Worm (Caenorhabditis elegans) whole organism, L3 larva: Measurements from ENCODE around the gene clec-183.

Source experiments
- R02D3.7 ChIP-seq: fragments of 150-350 bp; optimal IDR thresholded peaks from 2 replicates; lab custom pipeline; 2014; ENCODE audit warnings: missing biosample characterization, missing genetic modification characterization
- aly-2 ChIP-seq: fragments of 150-350 bp; optimal IDR thresholded peaks from 2 replicates; lab custom pipeline; 2014; ENCODE audit warnings: missing biosample characterization, missing genetic modification characterization
- ceh-16 ChIP-seq: sonication (generic microtip); optimal IDR thresholded peaks from 2 replicates; lab custom pipeline; 2017; ENCODE audit warnings: missing biosample characterization, missing genetic modification characterization
- ceh-28 ChIP-seq: fragments of 150-350 bp; optimal IDR thresholded peaks from 2 replicates; lab custom pipeline; 2014; ENCODE audit warnings: missing biosample characterization, missing genetic modification reagents, missing genetic modification characterization
- ceh-82 ChIP-seq: fragments of 150-350 bp; optimal IDR thresholded peaks from 2 replicates; lab custom pipeline; 2014; ENCODE audit warnings: missing biosample characterization, missing genetic modification characterization
- ceh-9 ChIP-seq: sonication (generic microtip); optimal IDR thresholded peaks from 2 replicates; lab custom pipeline; 2018; ENCODE audit warnings: missing biosample characterization, missing genetic modification characterization
- egl-27 ChIP-seq: sonication (generic microtip); optimal IDR thresholded peaks from 4 replicates; lab custom pipeline; 2017; ENCODE audit warnings: missing biosample characterization, missing genetic modification reagents, missing genetic modification characterization
- elt-1 ChIP-seq: fragments of 150-350 bp; optimal IDR thresholded peaks from 2 replicates; lab custom pipeline; 2014; ENCODE audit warnings: missing biosample characterization, missing genetic modification characterization
- elt-2 ChIP-seq: sonication (generic microtip); optimal IDR thresholded peaks from 2 replicates; lab custom pipeline; 2016; ENCODE audit warnings: missing genetic modification reagents, mild to moderate bottlenecking, missing genetic modification characterization, missing compliant biosample characterization
- elt-3 ChIP-seq, 3 experiments: fragments of 150-350 bp in 1 of 3; sonication (generic microtip) in 2 of 3; optimal IDR thresholded peaks; 2 replicates in 2 of 3; 4 replicates in 1 of 3; lab custom pipeline; 2014 to 2017; ENCODE audit warnings: missing biosample characterization in 3 of 3, missing genetic modification characterization in 3 of 3
- eor-1 ChIP-seq, 2 experiments: fragments of 150-350 bp; optimal IDR thresholded peaks; 2 replicates each; lab custom pipeline; 2014 to 2018; ENCODE audit warnings: missing biosample characterization in 2 of 2, missing genetic modification characterization in 2 of 2
- fkh-10 ChIP-seq: sonication (generic microtip); optimal IDR thresholded peaks from 2 replicates; lab custom pipeline; 2017; ENCODE audit warnings: missing biosample characterization, missing genetic modification reagents, missing genetic modification characterization
- fos-1 ChIP-seq: fragments of 150-350 bp; optimal IDR thresholded peaks from 2 replicates; lab custom pipeline; 2014; ENCODE audit warnings: missing biosample characterization, missing genetic modification characterization
- lin-15B ChIP-seq: fragments of 150-350 bp; optimal IDR thresholded peaks from 2 replicates; lab custom pipeline; 2014; ENCODE audit warnings: missing biosample characterization, missing genetic modification characterization
- lin-39 ChIP-seq: fragments of 150-350 bp; optimal IDR thresholded peaks from 2 replicates; lab custom pipeline; 2018; ENCODE audit warnings: missing biosample characterization, missing genetic modification reagents, missing genetic modification characterization
- lsy-12 ChIP-seq: sonication (generic microtip); optimal IDR thresholded peaks from 2 replicates; lab custom pipeline; 2016; ENCODE audit warnings: mild to moderate bottlenecking, missing genetic modification characterization, missing compliant biosample characterization
- mml-1 ChIP-seq: fragments of 150-350 bp; sonication (generic microtip); optimal IDR thresholded peaks from 3 replicates; lab custom pipeline; 2014; ENCODE audit warnings: missing biosample characterization, missing genetic modification characterization
- nfya-1 ChIP-seq: sonication (generic microtip); optimal IDR thresholded peaks from 2 replicates; lab custom pipeline; 2017; ENCODE audit warnings: missing genetic modification characterization, mild to moderate bottlenecking, missing compliant biosample characterization, antibody characterized with exemption, moderate library complexity; ENCODE audit not compliant: insufficient read depth
- nhr-11 ChIP-seq: fragments of 150-350 bp; optimal IDR thresholded peaks from 2 replicates; lab custom pipeline; 2014; ENCODE audit warnings: missing biosample characterization, missing genetic modification characterization
- nhr-12 ChIP-seq: fragments of 150-350 bp; optimal IDR thresholded peaks from 2 replicates; lab custom pipeline; 2014; ENCODE audit warnings: missing biosample characterization, missing genetic modification characterization
- nhr-23 ChIP-seq: fragments of 150-350 bp; optimal IDR thresholded peaks from 2 replicates; lab custom pipeline; 2014; ENCODE audit warnings: missing biosample characterization, missing genetic modification reagents, missing genetic modification characterization
- nhr-237 ChIP-seq: fragments of 150-350 bp; optimal IDR thresholded peaks from 2 replicates; lab custom pipeline; 2014; ENCODE audit warnings: missing biosample characterization, missing genetic modification characterization
- nhr-43 ChIP-seq: sonication (generic microtip); optimal IDR thresholded peaks from 2 replicates; lab custom pipeline; 2016; ENCODE audit warnings: mild to moderate bottlenecking, missing genetic modification characterization, missing compliant biosample characterization; ENCODE audit not compliant: poor library complexity, severe bottlenecking
- nhr-67 ChIP-seq: fragments of 150-350 bp; optimal IDR thresholded peaks from 2 replicates; lab custom pipeline; 2014; ENCODE audit warnings: missing biosample characterization, missing genetic modification characterization
- nhr-76 ChIP-seq: fragments of 150-350 bp; sonication (generic microtip); optimal IDR thresholded peaks from 5 replicates; lab custom pipeline; 2014; ENCODE audit warnings: missing biosample characterization, missing genetic modification characterization
- pha-4 ChIP-seq: fragments of 150-350 bp; optimal IDR thresholded peaks from 2 replicates; lab custom pipeline; 2014; ENCODE audit warnings: missing biosample characterization, missing genetic modification reagents, missing genetic modification characterization
- pqm-1 ChIP-seq: fragments of 150-350 bp; optimal IDR thresholded peaks from 2 replicates; lab custom pipeline; 2017; ENCODE audit warnings: missing biosample characterization, missing genetic modification characterization, inconsistent platforms
- skn-1 ChIP-seq: fragments of 150-350 bp; optimal IDR thresholded peaks from 2 replicates; lab custom pipeline; 2014; ENCODE audit warnings: missing biosample characterization, missing genetic modification characterization
- snpc-4 ChIP-seq: fragments of 150-350 bp; optimal IDR thresholded peaks from 2 replicates; lab custom pipeline; 2014; ENCODE audit warnings: missing biosample characterization, missing genetic modification characterization
- tbx-2 ChIP-seq: sonication (generic microtip); optimal IDR thresholded peaks from 2 replicates; lab custom pipeline; 2016; ENCODE audit warnings: mild to moderate bottlenecking, missing genetic modification characterization, missing compliant biosample characterization
- unc-62 ChIP-seq: fragments of 150-350 bp; sonication (generic microtip); optimal IDR thresholded peaks from 4 replicates; lab custom pipeline; 2014; ENCODE audit warnings: missing biosample characterization, missing genetic modification reagents, missing genetic modification characterization
- zag-1 ChIP-seq: fragments of 150-350 bp; optimal IDR thresholded peaks from 2 replicates; lab custom pipeline; 2014; ENCODE audit warnings: missing biosample characterization, missing genetic modification characterization
- ztf-11 ChIP-seq: fragments of 150-350 bp; optimal IDR thresholded peaks from 2 replicates; lab custom pipeline; 2014; ENCODE audit warnings: missing biosample characterization, missing genetic modification characterization
- ztf-4 ChIP-seq: fragments of 150-350 bp; optimal IDR thresholded peaks from 2 replicates; lab custom pipeline; 2014; ENCODE audit warnings: missing biosample characterization, missing genetic modification characterization

Gene clec-183

DNA sequence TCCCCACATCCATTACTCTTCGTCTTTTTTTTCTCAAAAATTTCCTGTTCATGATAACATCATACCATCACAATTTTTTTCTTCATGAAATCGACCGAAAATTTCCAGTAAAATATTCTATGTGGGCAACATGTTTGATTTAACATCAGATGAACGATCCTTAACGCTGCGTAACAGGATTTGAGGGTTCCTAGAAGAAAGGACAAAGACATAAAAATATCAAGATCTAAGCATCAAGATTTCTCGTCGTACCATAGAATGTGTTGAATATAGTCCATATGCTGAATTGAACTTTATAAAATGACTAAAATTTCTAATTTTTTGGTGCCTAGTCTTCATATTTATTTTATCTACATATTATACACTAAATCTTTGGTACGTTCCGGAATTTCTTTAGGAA is 27.7 kb upstream of the clec-183 start, which contains the start of gene F49C12.3:
TSS of gene F49C12.3 (plus strand) at position 301 of the 400 bp plus-strand sequence.
- TF ChIP-seq unc-62 (no peak), nhr-43 (no peak), eor-1 (tag; optimal IDR thresholded peaks at IDR 0.05; lab: Kevin White, UChicago) (no peak), ceh-9 (tag; lab: Kevin White, UChicago) (no peak), ztf-11 (tag; lab: Kevin White, UChicago) (no peak), elt-2 (tag; lab: Kevin White, UChicago) (no peak), elt-3 (tag; optimal IDR thresholded peaks at IDR 0.05; lab: Kevin White, UChicago) (no peak), snpc-4 (tag; lab: Kevin White, UChicago) (no peak), nhr-76 (tag; lab: Kevin White, UChicago) (no peak), tbx-2 (tag; lab: Kevin White, UChicago) (no peak), skn-1 (tag; lab: Kevin White, UChicago) (no peak), fkh-10 (GFP tag; lab: Kevin White, UChicago) (no peak), pqm-1 (tag; lab: Kevin White, UChicago) (no peak), aly-2 (tag; lab: Kevin White, UChicago) (no peak), ceh-82 (tag; lab: Kevin White, UChicago) (no peak), nfya-1 (tag; lab: Kevin White, UChicago) (no peak), pha-4 (tag; lab: Kevin White, UChicago) (no peak), zag-1 (tag; lab: Kevin White, UChicago) (no peak), R02D3.7 (no peak)
- TF ChIP-seq, all 47 proteins: peak for 0

DNA sequence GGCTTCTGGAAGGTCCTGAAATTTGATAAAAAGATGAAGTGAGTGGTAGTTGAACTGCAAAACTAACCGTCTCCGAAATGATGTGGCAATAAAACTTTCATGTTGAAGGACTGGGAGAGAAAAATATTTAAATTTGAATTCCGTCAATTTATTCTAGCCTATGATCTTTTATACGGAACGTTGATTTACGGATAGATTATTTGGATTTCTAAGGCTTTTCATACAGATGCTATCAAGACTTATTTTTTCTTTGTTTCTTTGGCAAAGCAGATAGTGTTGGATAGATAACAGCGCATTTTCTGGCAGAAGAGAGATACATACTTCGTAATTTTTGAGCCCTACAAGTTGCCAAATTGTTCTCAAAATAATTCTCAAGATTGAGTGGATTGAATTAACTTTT is 23.8 kb upstream of the clec-183 start, which contains the start of gene F49C12.4:
TSS of gene F49C12.4 (minus strand) at position 101 of the 400 bp plus-strand sequence.
- TF ChIP-seq ztf-4 (tag; lab: Kevin White, UChicago) (no peak), elt-1 (no peak), nhr-23 (no peak), lin-39 (tag; lab: Kevin White, UChicago) (no peak), ceh-16 (no peak), nhr-12 (no peak), lin-15B (no peak), nhr-76 (tag; lab: Kevin White, UChicago) (no peak), skn-1 (tag; lab: Kevin White, UChicago) (no peak), nhr-67 (tag; lab: Kevin White, UChicago) (no peak), fkh-10 (GFP tag; lab: Kevin White, UChicago) (no peak), lsy-12 (no peak), mml-1 (tag; lab: Kevin White, UChicago) (no peak)
- TF ChIP-seq, all 47 proteins: peak for 0

DNA sequence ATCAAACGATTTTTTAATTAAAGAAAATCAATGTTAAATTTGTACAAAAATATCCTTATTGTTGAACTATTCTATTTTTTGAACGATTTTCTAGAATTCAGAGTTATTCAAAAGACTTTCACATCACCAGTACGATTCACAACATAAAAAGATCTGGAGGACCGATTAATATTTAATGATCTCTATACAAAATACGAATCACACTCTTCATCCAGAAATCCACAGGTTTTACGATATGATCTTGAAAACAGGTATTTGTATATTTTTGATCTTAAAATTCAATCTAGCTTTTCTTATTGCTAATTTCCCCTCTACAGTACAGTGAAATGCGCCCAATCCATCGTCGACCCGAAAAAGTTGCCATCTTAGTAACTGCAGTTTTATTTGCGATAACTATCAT is 23.2 kb upstream of the clec-183 start, which contains the start of gene F49C12.5:
TSS of gene F49C12.5 (plus strand) at position 301 of the 400 bp plus-strand sequence.
- no peak for TF ChIP-seq unc-62
- no peak for TF ChIP-seq egl-27 (tag; lab: Kevin White, UChicago)

DNA sequence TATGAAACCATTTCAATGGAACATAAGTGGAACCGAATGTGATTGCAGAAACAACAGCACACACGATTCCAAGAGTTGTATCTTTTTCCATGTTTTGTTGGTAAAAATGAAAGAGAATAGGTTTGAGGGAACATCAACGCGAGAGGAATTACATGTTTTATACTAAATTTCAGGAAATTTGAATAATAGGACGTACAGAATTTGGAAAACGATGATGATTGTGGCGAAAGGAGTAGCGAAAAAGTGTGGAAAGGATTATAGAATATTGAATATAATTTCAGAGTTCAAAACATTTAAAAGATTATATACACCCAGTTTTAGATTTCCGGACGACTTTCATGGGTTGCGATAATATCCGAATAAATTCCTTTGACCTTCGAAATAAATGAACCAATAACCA is 18.8 kb upstream of the clec-183 start, which contains the start of gene F49C12.6:
TSS of gene F49C12.6 (minus strand) at position 101 of the 400 bp plus-strand sequence.
- no peak for TF ChIP-seq nfya-1 (tag; lab: Kevin White, UChicago)
- no peak for TF ChIP-seq lsy-12
- TF ChIP-seq nhr-237 (tag; lab: Kevin White, UChicago) = no peak
- TF ChIP-seq fkh-10 (GFP tag; lab: Kevin White, UChicago) = no peak
- no peak for TF ChIP-seq snpc-4 (tag; lab: Kevin White, UChicago)
- no peak for TF ChIP-seq nhr-12
- no peak for TF ChIP-seq egl-27 (tag; lab: Kevin White, UChicago)
- no peak for TF ChIP-seq nhr-11
- no peak for TF ChIP-seq elt-3 (tag; optimal IDR thresholded peaks at IDR 0.05; lab: Kevin White, UChicago)
- no peak for TF ChIP-seq nhr-23
- TF ChIP-seq ceh-28 = no peak
- TF ChIP-seq ceh-16 = no peak
- no peak for TF ChIP-seq R02D3.7
- TF ChIP-seq ztf-4 (tag; lab: Kevin White, UChicago) = no peak
- TF ChIP-seq fos-1 (tag; lab: Kevin White, UChicago) = no peak
